Fruit fly (Drosophila melanogaster) whole organism, adult: ENCODE measurements around the gene CG9747.
A peak's percentile ranks its signal among the peaks of the same experiment; 100 is the strongest.

Experiments used
- CG11617 ChIP-seq: fragments of 200-800 bp; sonication (Bioruptor generic); optimal IDR thresholded peaks from 2 replicates; lab custom pipeline; 2017; ENCODE audit warnings: mild to moderate bottlenecking, missing biosample characterization, missing genetic modification reagents, missing genetic modification characterization
- CG12768 ChIP-seq: fragments of 200-800 bp; sonication (Bioruptor generic); optimal IDR thresholded peaks from 2 replicates; lab custom pipeline; 2017; ENCODE audit warnings: missing biosample characterization, missing genetic modification characterization, mild to moderate bottlenecking, moderate library complexity, missing genetic modification reagents
- CG14711 ChIP-seq: fragments of 200-800 bp; sonication (Bioruptor generic); optimal IDR thresholded peaks from 2 replicates; lab custom pipeline; 2018; ENCODE audit warnings: missing biosample characterization, mild to moderate bottlenecking, missing genetic modification characterization, moderate library complexity
- CG1620 ChIP-seq: fragments of 200-800 bp; sonication (Bioruptor generic); optimal IDR thresholded peaks from 2 replicates; lab custom pipeline; 2016; ENCODE audit warnings: missing biosample characterization, missing genetic modification characterization
- CG33017 ChIP-seq: fragments of 200-800 bp; sonication (Bioruptor generic); optimal IDR thresholded peaks from 2 replicates; lab custom pipeline; 2018; ENCODE audit warnings: missing biosample characterization, mild to moderate bottlenecking, missing genetic modification characterization, moderate library complexity
- CG5204 ChIP-seq: fragments of 200-800 bp; sonication (Bioruptor generic); optimal IDR thresholded peaks from 2 replicates; lab custom pipeline; 2016; ENCODE audit warnings: missing biosample characterization, missing genetic modification characterization
- CG7045 ChIP-seq: fragments of 200-800 bp; sonication (Bioruptor generic); optimal IDR thresholded peaks from 2 replicates; lab custom pipeline; 2017; ENCODE audit warnings: missing biosample characterization, mild to moderate bottlenecking, missing genetic modification characterization
- CG7101 ChIP-seq: fragments of 200-800 bp; sonication (Bioruptor generic); optimal IDR thresholded peaks from 2 replicates; lab custom pipeline; 2018; ENCODE audit warnings: missing biosample characterization, mild to moderate bottlenecking, missing genetic modification characterization, moderate library complexity
- Clk ChIP-seq: fragments of 200-800 bp; sonication (Bioruptor generic); optimal IDR thresholded peaks from 2 replicates; lab custom pipeline; 2017; ENCODE audit warnings: missing biosample characterization, missing genetic modification characterization
- Crg-1 ChIP-seq: fragments of 200-800 bp; sonication (Bioruptor generic); optimal IDR thresholded peaks from 2 replicates; lab custom pipeline; 2016; ENCODE audit warnings: missing biosample characterization, missing genetic modification characterization
- Hr96 ChIP-seq: fragments of 200-800 bp; sonication (Bioruptor generic); optimal IDR thresholded peaks from 2 replicates; lab custom pipeline; 2016; ENCODE audit warnings: missing biosample characterization, missing genetic modification characterization
- Mnt ChIP-seq: fragments of 200-800 bp; sonication (Bioruptor generic); optimal IDR thresholded peaks from 2 replicates; lab custom pipeline; 2016; ENCODE audit warnings: missing biosample characterization, mild to moderate bottlenecking, missing genetic modification characterization
- bab1 ChIP-seq: fragments of 200-800 bp; sonication (Bioruptor generic); optimal IDR thresholded peaks from 3 replicates; lab custom pipeline; 2019; ENCODE audit warnings: missing biosample characterization, mild to moderate bottlenecking, missing genetic modification characterization, moderate library complexity
- cic ChIP-seq: fragments of 200-800 bp; sonication (Bioruptor generic); optimal IDR thresholded peaks from 2 replicates; lab custom pipeline; 2017; ENCODE audit warnings: missing biosample characterization, mild to moderate bottlenecking, missing genetic modification characterization, moderate library complexity
- cnc ChIP-seq, 2 experiments: fragments of >200 bp; optimal IDR thresholded peaks; 2 replicates each; lab custom pipeline; 2017
- kay ChIP-seq: fragments of 200-800 bp; sonication (Bioruptor generic); peaks from one replicate; lab custom pipeline; 2016; ENCODE audit warnings: missing biosample characterization, missing genetic modification characterization, borderline replicate concordance
- ovo ChIP-seq: fragments of 200-800 bp; sonication (Bioruptor generic); optimal IDR thresholded peaks from 2 replicates; lab custom pipeline; 2016; ENCODE audit warnings: missing biosample characterization, missing genetic modification characterization
- pad ChIP-seq: fragments of 200-800 bp; sonication (Bioruptor generic); optimal IDR thresholded peaks from 3 replicates; lab custom pipeline; 2017; ENCODE audit warnings: missing biosample characterization, missing genetic modification characterization, mild to moderate bottlenecking, moderate library complexity, missing genetic modification reagents
- tj ChIP-seq: fragments of 200-800 bp; sonication (Bioruptor generic); optimal IDR thresholded peaks from 3 replicates; lab custom pipeline; 2017; ENCODE audit warnings: missing biosample characterization, mild to moderate bottlenecking, missing genetic modification characterization, moderate library complexity
- toe ChIP-seq: fragments of 200-800 bp; sonication (Bioruptor generic); optimal IDR thresholded peaks from 2 replicates; lab custom pipeline; 2016; ENCODE audit warnings: missing biosample characterization, missing genetic modification characterization

The CG9747 gene

dm6 chr3R:30216210-30216609 is 25.2 kb upstream of the CG9747 start, which contains the start of gene CecC:
Gene CecC, plus strand, starts transcription at chr3R:30216484.
- no peak for TF ChIP-seq Clk (GFP tag; lab: Kevin White, UChicago)
- no peak for TF ChIP-seq CG14711 (tag; lab: Kevin White, UChicago)

- no peak for TF ChIP-seq CG7045 (GFP tag; lab: Kevin White, UChicago)
- no peak for TF ChIP-seq pad (GFP tag; lab: Kevin White, UChicago)
- no peak for TF ChIP-seq tj (GFP tag; lab: Kevin White, UChicago)
- TF ChIP-seq CG12768, result no peak
- no peak for TF ChIP-seq cnc (optimal IDR thresholded peaks at IDR 0.05; lab: Kevin White, UChicago)
- TF ChIP-seq CG33017 (tag; lab: Kevin White, UChicago), result no peak
Measured at dm6 chr3R:30215020-30215419, 24.0 kb upstream of the CG9747 start.

dm6 chr3R:30213697-30214096 is 22.6 kb upstream of the CG9747 start, which contains the start of gene CecB:
Gene CecB, minus strand, starts transcription at chr3R:30213797.
- TF ChIP-seq CG7045 (GFP tag; lab: Kevin White, UChicago) (no peak), tj (GFP tag; lab: Kevin White, UChicago) (no peak), Mnt (GFP tag; lab: Kevin White, UChicago) (no peak), cic (GFP tag; lab: Kevin White, UChicago) (no peak), Crg-1 (GFP tag; lab: Kevin White, UChicago) (no peak)

- TF ChIP-seq bab1 (GFP tag; lab: Kevin White, UChicago), result no peak
- no peak for TF ChIP-seq CG33017 (tag; lab: Kevin White, UChicago)
- TF ChIP-seq CG12768, result no peak
- no peak for TF ChIP-seq CG7101 (tag; lab: Kevin White, UChicago)
- TF ChIP-seq ovo (GFP tag; lab: Kevin White, UChicago), result no peak
Measured at dm6 chr3R:30211856-30212255, 20.8 kb upstream of the CG9747 start, which contains the start of gene CecA2. Gene CecA2, plus strand, starts transcription at chr3R:30212156.

dm6 chr3R:30210560-30210959 is 19.5 kb upstream of the CG9747 start, which contains the start of gene CecA1:
Gene CecA1, plus strand, starts transcription at chr3R:30210874.
- TF ChIP-seq pad (GFP tag; lab: Kevin White, UChicago), result no peak
- no peak for TF ChIP-seq CG5204
- TF ChIP-seq CG11617 (GFP tag; lab: Kevin White, UChicago), result no peak
- no peak for TF ChIP-seq CG7101 (tag; lab: Kevin White, UChicago)
- TF ChIP-seq Clk (GFP tag; lab: Kevin White, UChicago), result no peak
- TF ChIP-seq Crg-1 (GFP tag; lab: Kevin White, UChicago), result no peak
- TF ChIP-seq kay (GFP tag; lab: Kevin White, UChicago), result no peak
- TF ChIP-seq toe (GFP tag; lab: Kevin White, UChicago), result no peak
- no peak for TF ChIP-seq bab1 (GFP tag; lab: Kevin White, UChicago)
- TF ChIP-seq cic (GFP tag; lab: Kevin White, UChicago), result no peak
- TF ChIP-seq CG7045 (GFP tag; lab: Kevin White, UChicago), result no peak
- no peak for TF ChIP-seq CG14711 (tag; lab: Kevin White, UChicago)
- TF ChIP-seq CG33017 (tag; lab: Kevin White, UChicago), result no peak
- no peak for TF ChIP-seq Hr96 (GFP tag; lab: Kevin White, UChicago)
- no peak for TF ChIP-seq Mnt (GFP tag; lab: Kevin White, UChicago)

- TF ChIP-seq CG11617 (GFP tag; lab: Kevin White, UChicago) (no peak), bab1 (GFP tag; lab: Kevin White, UChicago) (no peak), Hr96 (GFP tag; lab: Kevin White, UChicago) (no peak), CG1620 (GFP tag; lab: Kevin White, UChicago) (no peak), toe (GFP tag; lab: Kevin White, UChicago) (no peak), CG7101 (tag; lab: Kevin White, UChicago) (no peak), kay (GFP tag; lab: Kevin White, UChicago) (no peak), CG12768 (no peak), tj (GFP tag; lab: Kevin White, UChicago) (no peak), CG5204 (no peak), Mnt (GFP tag; lab: Kevin White, UChicago) (no peak), Crg-1 (GFP tag; lab: Kevin White, UChicago) (no peak), CG33017 (tag; lab: Kevin White, UChicago) (no peak), ovo (GFP tag; lab: Kevin White, UChicago) (no peak)
Measured at dm6 chr3R:30209648-30210047, 18.6 kb upstream of the CG9747 start, which contains the start of gene Anp. Gene Anp, plus strand, starts transcription at chr3R:30209948.

- peak; percentile 67 for TF ChIP-seq CG7045 (GFP tag; lab: Kevin White, UChicago)
- TF ChIP-seq ovo (GFP tag; lab: Kevin White, UChicago), result peak; percentile 52
- TF ChIP-seq CG33017 (tag; lab: Kevin White, UChicago), result peak; percentile 69
- TF ChIP-seq cnc (optimal IDR thresholded peaks at IDR 0.05; lab: Kevin White, UChicago), result no peak
- TF ChIP-seq pad (GFP tag; lab: Kevin White, UChicago), result peak; percentile 55
- TF ChIP-seq CG7101 (tag; lab: Kevin White, UChicago), result peak; percentile 75
- TF ChIP-seq toe (GFP tag; lab: Kevin White, UChicago), result peak; percentile 74
- TF ChIP-seq CG14711 (tag; lab: Kevin White, UChicago), result peak; percentile 55
- TF ChIP-seq CG1620 (GFP tag; lab: Kevin White, UChicago), result peak; percentile 69
- peak; percentile 64 for TF ChIP-seq CG12768
- TF ChIP-seq Mnt (GFP tag; lab: Kevin White, UChicago), result peak; percentile 75
- peak; percentile 69 for TF ChIP-seq CG5204
- TF ChIP-seq Hr96 (GFP tag; lab: Kevin White, UChicago), result peak; percentile 69
- peak; percentile 84 for TF ChIP-seq bab1 (GFP tag; lab: Kevin White, UChicago)
- peak; percentile 62 for TF ChIP-seq Clk (GFP tag; lab: Kevin White, UChicago)
- TF ChIP-seq Crg-1 (GFP tag; lab: Kevin White, UChicago), result peak; percentile 45
- peak; percentile 51 for TF ChIP-seq cic (GFP tag; lab: Kevin White, UChicago)
- TF ChIP-seq kay (GFP tag; lab: Kevin White, UChicago), result peak; percentile 67
- peak; percentile 59 for TF ChIP-seq tj (GFP tag; lab: Kevin White, UChicago)
- TF ChIP-seq CG11617 (GFP tag; lab: Kevin White, UChicago), result peak; percentile 88
Measured at dm6 chr3R:30208766-30209484, 17.9 kb upstream of the CG9747 start, which contains the start of gene RpS7. Gene RpS7, minus strand, starts transcription at chr3R:30209020.
